Worm (Caenorhabditis elegans) whole organism, L1 larva: ENCODE measurements around the gene ccep-97.
A peak's percentile ranks its signal among the peaks of the same experiment; 100 is the strongest.

Experiments
- C04F5.9 ChIP-seq: sonication (generic microtip); optimal IDR thresholded peaks from 2 replicates; lab custom pipeline; 2016; ENCODE audit warnings: missing genetic modification characterization, missing compliant biosample characterization
- F16B12.6 ChIP-seq: fragments of 150-350 bp; optimal IDR thresholded peaks from 2 replicates; lab custom pipeline; 2014; ENCODE audit warnings: missing biosample characterization, missing genetic modification characterization
- Y116A8C.19 ChIP-seq: sonication (generic microtip); optimal IDR thresholded peaks from 2 replicates; lab custom pipeline; 2016; ENCODE audit warnings: missing compliant biosample characterization, missing genetic modification characterization, borderline replicate concordance
- alr-1 ChIP-seq: fragments of 200-800 bp; sonication (Bioruptor generic); optimal IDR thresholded peaks from 2 replicates; lab custom pipeline; 2018; ENCODE audit warnings: borderline replicate concordance, mild to moderate bottlenecking, missing genetic modification characterization, missing compliant biosample characterization
- ama-1 ChIP-seq: fragments of 150-350 bp; optimal IDR thresholded peaks from 2 replicates; lab custom pipeline; 2014
- blmp-1 ChIP-seq: fragments of 150-350 bp; optimal IDR thresholded peaks from 2 replicates; lab custom pipeline; 2014; ENCODE audit warnings: missing biosample characterization, missing genetic modification characterization
- dsc-1 ChIP-seq: sonication (generic microtip); optimal IDR thresholded peaks from 2 replicates; lab custom pipeline; 2016; ENCODE audit warnings: mild to moderate bottlenecking, missing genetic modification characterization, missing compliant biosample characterization
- efl-1 ChIP-seq, 4 experiments: fragments of 150-350 bp; optimal IDR thresholded peaks in 3 of 4; peaks in 1 of 4; 1 replicate in 1 of 4; 2 replicates in 3 of 4; lab custom pipeline; 2014; ENCODE audit warnings: missing biosample characterization in 2 of 4, missing genetic modification characterization in 2 of 4, missing genetic modification reagents in 2 of 4
- efl-3 ChIP-seq: fragments of 200-800 bp; sonication (Bioruptor generic); optimal IDR thresholded peaks from 2 replicates; lab custom pipeline; 2018; ENCODE audit warnings: mild to moderate bottlenecking, missing genetic modification characterization, missing compliant biosample characterization
- egl-13 ChIP-seq: sonication (generic microtip); optimal IDR thresholded peaks from 2 replicates; lab custom pipeline; 2016; ENCODE audit warnings: missing genotype, missing genetic modification reagents, missing genetic modification characterization, missing compliant biosample characterization
- egl-27 ChIP-seq, 2 experiments: fragments of 150-350 bp in 1 of 2; sonication (generic microtip); optimal IDR thresholded peaks; 3 replicates each; lab custom pipeline; 2017 to 2018; ENCODE audit warnings: missing biosample characterization in 2 of 2, missing genetic modification characterization in 2 of 2, missing genetic modification reagents in 2 of 2
- fkh-10 ChIP-seq: sonication (generic microtip); optimal IDR thresholded peaks from 2 replicates; lab custom pipeline; 2017; ENCODE audit warnings: missing biosample characterization, missing genetic modification reagents, missing genetic modification characterization
- fkh-4 ChIP-seq: sonication (generic microtip); optimal IDR thresholded peaks from 2 replicates; lab custom pipeline; 2016; ENCODE audit warnings: missing compliant biosample characterization, missing genetic modification characterization, borderline replicate concordance
- fkh-8 ChIP-seq: sonication (generic microtip); optimal IDR thresholded peaks from 2 replicates; lab custom pipeline; 2016; ENCODE audit warnings: mild to moderate bottlenecking, missing genetic modification characterization, missing compliant biosample characterization
- hlh-4 ChIP-seq: sonication (generic microtip); optimal IDR thresholded peaks from 2 replicates; lab custom pipeline; 2016; ENCODE audit warnings: mild to moderate bottlenecking, missing genetic modification characterization, missing compliant biosample characterization
- lin-14 ChIP-seq: fragments of 200-800 bp; sonication (Bioruptor generic); optimal IDR thresholded peaks from 2 replicates; lab custom pipeline; 2018; ENCODE audit warnings: mild to moderate bottlenecking, missing genetic modification characterization, moderate library complexity, missing compliant biosample characterization
- lin-35 ChIP-seq, 2 experiments: fragments of 150-350 bp; optimal IDR thresholded peaks; 2 replicates each; lab custom pipeline; 2014; ENCODE audit warnings: missing biosample characterization in 2 of 2, missing genetic modification characterization in 2 of 2, missing genetic modification reagents in 2 of 2
- mep-1 ChIP-seq: fragments of 150-350 bp; optimal IDR thresholded peaks from 2 replicates; lab custom pipeline; 2014; ENCODE audit warnings: missing biosample characterization, missing genetic modification characterization
- nhr-11 ChIP-seq: fragments of 150-350 bp; optimal IDR thresholded peaks from 2 replicates; lab custom pipeline; 2014; ENCODE audit warnings: missing biosample characterization, missing genetic modification characterization
- nhr-19 ChIP-seq: fragments of 200-800 bp; sonication (Bioruptor generic); conservative IDR thresholded peaks from 2 replicates; pipeline ENCODE4 v1.3.6; 2022; ENCODE audit warnings: missing genetic modification characterization, missing compliant biosample characterization
- nhr-20 ChIP-seq: sonication (generic microtip); optimal IDR thresholded peaks from 2 replicates; lab custom pipeline; 2016; ENCODE audit warnings: mild to moderate bottlenecking, missing genetic modification characterization, missing compliant biosample characterization
- nhr-47 ChIP-seq: sonication (generic microtip); optimal IDR thresholded peaks from 2 replicates; lab custom pipeline; 2016; ENCODE audit warnings: mild to moderate bottlenecking, missing genetic modification characterization, moderate library complexity, missing compliant biosample characterization
- nhr-71 ChIP-seq: sonication (generic microtip); optimal IDR thresholded peaks from 2 replicates; lab custom pipeline; 2016; ENCODE audit warnings: mild to moderate bottlenecking, missing genetic modification characterization, moderate library complexity, missing compliant biosample characterization
- nhr-84 ChIP-seq: sonication (generic microtip); optimal IDR thresholded peaks from 2 replicates; lab custom pipeline; 2017; ENCODE audit warnings: missing biosample characterization, missing genetic modification characterization
- nhr-90 ChIP-seq: sonication (generic microtip); optimal IDR thresholded peaks from 2 replicates; lab custom pipeline; 2016; ENCODE audit warnings: mild to moderate bottlenecking, missing genetic modification characterization, missing compliant biosample characterization; ENCODE audit not compliant: poor library complexity
- snpc-4 ChIP-seq: fragments of 150-350 bp; optimal IDR thresholded peaks from 2 replicates; lab custom pipeline; 2014; ENCODE audit warnings: missing biosample characterization, missing genetic modification characterization
- snu-23 ChIP-seq: sonication (generic microtip); optimal IDR thresholded peaks from 2 replicates; lab custom pipeline; 2016; ENCODE audit warnings: missing genetic modification characterization, missing compliant biosample characterization
- sox-4 ChIP-seq: sonication (generic microtip); optimal IDR thresholded peaks from 2 replicates; lab custom pipeline; 2016; ENCODE audit warnings: missing genetic modification characterization, missing compliant biosample characterization
- sptf-1 ChIP-seq: fragments of 150-350 bp; optimal IDR thresholded peaks from 2 replicates; lab custom pipeline; 2014; ENCODE audit warnings: missing biosample characterization, missing genetic modification characterization
- tlp-1 ChIP-seq: fragments of 150-350 bp; optimal IDR thresholded peaks from 2 replicates; lab custom pipeline; 2014; ENCODE audit warnings: missing biosample characterization, missing genetic modification characterization
- unc-130 ChIP-seq: fragments of 150-350 bp; optimal IDR thresholded peaks from 2 replicates; lab custom pipeline; 2017; ENCODE audit warnings: missing biosample characterization, missing genetic modification characterization, inconsistent platforms
- unc-62 ChIP-seq: fragments of 150-350 bp; optimal IDR thresholded peaks from 2 replicates; lab custom pipeline; 2014; ENCODE audit warnings: missing biosample characterization, missing genetic modification reagents, missing genetic modification characterization
- unc-86 ChIP-seq: sonication (generic microtip); optimal IDR thresholded peaks from 2 replicates; lab custom pipeline; 2016; ENCODE audit warnings: missing genetic modification characterization, missing compliant biosample characterization
- ztf-4 ChIP-seq: fragments of 150-350 bp; optimal IDR thresholded peaks from 2 replicates; lab custom pipeline; 2014; ENCODE audit warnings: missing biosample characterization, missing genetic modification characterization

The ccep-97 gene

DNA sequence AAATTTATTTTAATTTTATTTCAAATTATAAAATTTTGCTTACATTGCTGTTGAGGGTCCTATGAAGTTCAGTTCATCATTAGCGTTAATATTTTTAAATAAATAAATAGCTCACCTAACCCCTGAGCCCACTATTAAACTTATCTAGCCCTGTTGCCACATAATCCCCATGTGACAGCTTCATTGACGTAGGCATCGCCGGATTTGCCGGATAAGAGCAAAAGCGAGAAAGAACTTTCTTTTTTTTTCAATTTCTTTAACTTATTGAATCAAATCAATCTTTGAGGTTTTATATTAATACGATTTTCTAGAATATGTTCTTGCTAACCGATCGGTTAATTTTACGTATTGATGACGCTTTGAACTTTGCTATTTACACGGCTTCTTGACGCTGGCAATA lies 33.5 kb upstream of the ccep-97 start:
- TF ChIP-seq nhr-71 (tag; lab: Kevin White, UChicago) (peak; percentile 13), unc-130 (tag; lab: Kevin White, UChicago) (no peak), fkh-4 (no peak), fkh-8 (tag; lab: Kevin White, UChicago) (peak; percentile 28), nhr-47 (peak; percentile 9), egl-27 (tag; optimal IDR thresholded peaks at IDR 0.05; lab: Kevin White, UChicago) (no peak), lin-14 (no peak), dsc-1 (tag; lab: Kevin White, UChicago) (peak; percentile 68), egl-13 (tag; lab: Kevin White, UChicago) (peak; percentile 55), sptf-1 (tag; lab: Kevin White, UChicago) (no peak), sox-4 (tag; lab: Kevin White, UChicago) (no peak), F16B12.6 (tag; lab: Kevin White, UChicago) (no peak)

DNA sequence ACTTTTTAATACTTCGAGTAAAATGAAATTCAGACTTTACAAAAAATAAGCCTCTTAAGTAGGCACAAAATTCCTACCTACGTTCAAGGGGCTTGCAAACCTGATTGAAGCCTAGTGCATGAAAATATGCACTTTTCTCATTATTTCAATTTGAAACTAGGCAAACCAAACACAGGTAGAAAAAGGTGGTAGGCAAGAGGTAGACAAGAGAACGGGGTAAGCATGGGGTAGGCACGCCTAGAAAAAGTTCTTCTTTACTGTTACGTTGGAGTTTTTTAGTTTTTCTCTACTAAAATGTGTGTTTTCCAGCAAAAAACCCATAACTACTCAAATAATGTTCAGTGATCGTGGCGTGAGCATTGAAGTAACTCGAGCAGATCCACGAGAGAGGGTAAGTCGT lies 32.7 kb upstream of the ccep-97 start, which contains the start of gene nex-4:
Gene nex-4, plus strand, starts transcription at position 301 of the 400 bp plus-strand sequence.
- TF ChIP-seq nhr-20 (tag; lab: Kevin White, UChicago) (no peak), C04F5.9 (tag; lab: Kevin White, UChicago) (no peak), hlh-4 (tag; lab: Kevin White, UChicago) (no peak), blmp-1 (tag; lab: Kevin White, UChicago) (no peak), nhr-11 (tag; lab: Kevin White, UChicago) (no peak), ztf-4 (tag; lab: Kevin White, UChicago) (no peak), nhr-47 (no peak), nhr-19 (no peak), tlp-1 (no peak), Y116A8C.19 (tag; lab: Kevin White, UChicago) (no peak), ama-1 (no peak), fkh-10 (GFP tag; lab: Kevin White, UChicago) (no peak), alr-1 (tag; lab: Kevin White, UChicago) (no peak), fkh-4 (no peak), nhr-84 (tag; lab: Kevin White, UChicago) (no peak)

DNA sequence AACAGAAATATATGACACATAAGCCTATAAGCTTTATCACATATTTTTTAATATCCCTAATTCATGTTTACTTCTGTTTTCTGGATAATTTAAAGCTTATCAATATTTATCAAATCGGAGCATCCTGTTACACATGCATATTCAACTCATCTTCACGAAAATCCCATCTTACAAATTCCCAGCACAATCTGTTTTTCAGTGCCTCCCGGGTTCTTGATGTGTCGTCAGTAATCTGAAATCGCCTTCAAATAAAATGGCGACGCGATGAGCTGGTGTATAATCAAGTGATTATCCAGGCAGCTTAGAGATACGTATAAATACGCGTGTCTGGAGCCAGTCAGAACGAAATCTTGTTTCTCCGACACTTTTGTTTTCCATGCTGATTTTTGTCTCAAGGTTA lies 32.0 kb upstream of the ccep-97 start:
- TF ChIP-seq dsc-1 (tag; lab: Kevin White, UChicago) (peak; percentile 86), unc-86 (tag; lab: Kevin White, UChicago) (no peak), fkh-8 (tag; lab: Kevin White, UChicago) (no peak), nhr-90 (tag; lab: Kevin White, UChicago) (no peak), unc-62 (GFP tag; lab: Kevin White, UChicago) (no peak), ama-1 (no peak), egl-27 (tag; optimal IDR thresholded peaks at IDR 0.05; lab: Kevin White, UChicago) (no peak), blmp-1 (tag; lab: Kevin White, UChicago) (no peak), egl-13 (tag; lab: Kevin White, UChicago) (peak; percentile 55)

DNA sequence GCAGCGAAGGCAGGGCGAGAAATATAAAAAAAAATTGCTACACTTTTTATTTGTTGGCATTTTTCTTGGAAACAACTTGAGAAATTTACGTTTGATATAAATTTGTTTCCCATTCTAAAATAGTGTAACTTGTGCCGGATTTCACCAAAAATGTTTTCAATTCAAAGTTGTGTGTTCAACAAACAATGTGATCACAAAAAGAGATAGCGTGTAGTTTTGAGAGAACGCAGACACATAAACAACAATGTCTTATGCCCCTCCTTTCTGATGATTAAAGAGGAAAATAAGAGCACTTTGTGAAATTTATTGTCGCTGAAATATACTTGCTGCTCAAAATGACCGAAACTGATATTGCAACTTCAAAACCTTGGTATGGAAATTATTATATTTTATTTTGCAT lies 29.0 kb upstream of the ccep-97 start, which contains the start of gene abhd-5.1:
Gene abhd-5.1, plus strand, starts transcription at position 230 of the 400 bp plus-strand sequence.
- peak; percentile 12 for TF ChIP-seq snu-23 (GFP tag; lab: Kevin White, UChicago)
- TF ChIP-seq nhr-90 (tag; lab: Kevin White, UChicago), result peak; percentile 6
- TF ChIP-seq nhr-71 (tag; lab: Kevin White, UChicago), result peak; percentile 4
- TF ChIP-seq lin-14, result peak; percentile 63
- no peak for TF ChIP-seq hlh-4 (tag; lab: Kevin White, UChicago)
- TF ChIP-seq lin-35 (GFP tag; optimal IDR thresholded peaks at IDR 0.05; lab: Kevin White, UChicago), result peak in 1 of 2 experiments; percentile 28
- no peak for TF ChIP-seq efl-3
- TF ChIP-seq mep-1 (tag; lab: Kevin White, UChicago), result peak; percentile 27

DNA sequence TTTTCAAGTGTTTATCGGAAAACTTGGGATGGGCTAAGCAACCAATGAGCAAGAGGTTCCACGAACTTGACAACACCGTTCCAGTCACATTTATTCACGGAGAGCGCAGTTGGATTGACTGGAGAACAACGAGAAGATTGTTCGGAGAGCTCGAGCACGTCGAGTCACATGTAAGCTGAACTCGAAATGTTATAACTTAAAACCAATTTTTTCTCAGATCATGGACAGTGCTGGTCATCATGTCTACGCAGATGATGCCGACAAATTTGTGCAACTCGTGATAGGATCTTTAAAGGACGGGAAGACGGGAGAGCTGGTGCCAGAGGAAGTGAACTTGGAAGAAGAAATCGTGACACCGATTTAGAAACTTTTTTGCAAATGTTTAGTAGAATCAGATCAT lies 28.0 kb upstream of the ccep-97 start:
- TF ChIP-seq snpc-4 (tag; lab: Kevin White, UChicago), result no peak
- no peak for TF ChIP-seq efl-1 (optimal IDR thresholded peaks at IDR 0.05; lab: Kevin White, UChicago)
- peak in 1 of 2 experiments; percentile 32 for TF ChIP-seq efl-1 (GFP tag; optimal IDR thresholded peaks at IDR 0.05 in 1 of 2; lab: Kevin White, UChicago)
